Fruit fly (Drosophila melanogaster) whole organism, embryonic: ENCODE measurements around the gene Mgat4b.

Source experiments
- Atf3 ChIP-seq: fragments of 200-800 bp; sonication (Bioruptor generic); optimal IDR thresholded peaks from 3 replicates; lab custom pipeline; 2016; ENCODE audit warnings: missing biosample characterization, missing genetic modification characterization
- CG17802 ChIP-seq: fragments of 200-800 bp; sonication (Bioruptor generic); optimal IDR thresholded peaks from 2 replicates; lab custom pipeline; 2018; ENCODE audit warnings: missing biosample characterization, mild to moderate bottlenecking, missing genetic modification characterization, moderate library complexity
- CG43689 ChIP-seq: fragments of 200-800 bp; sonication (Bioruptor generic); IDR thresholded peaks from 2 replicates; pipeline ENCODE4 v1.3.6; 2022; ENCODE audit warnings: missing biosample characterization, missing genetic modification characterization
- CG7556 ChIP-seq: fragments of 200-800 bp; sonication (Bioruptor generic); optimal IDR thresholded peaks from 2 replicates; lab custom pipeline; 2017; ENCODE audit warnings: missing biosample characterization, mild to moderate bottlenecking, missing genetic modification characterization
- CG8388 ChIP-seq: fragments of 200-800 bp; sonication (Bioruptor generic); optimal IDR thresholded peaks from 2 replicates; lab custom pipeline; 2019; ENCODE audit warnings: missing biosample characterization, mild to moderate bottlenecking, missing genetic modification characterization, moderate library complexity
- CTCF ChIP-seq: fragments of 200-800 bp; sonication (Bioruptor generic); optimal IDR thresholded peaks from 2 replicates; lab custom pipeline; 2017; ENCODE audit warnings: missing biosample characterization, mild to moderate bottlenecking, missing genetic modification characterization, moderate library complexity
- H2.0 ChIP-seq: fragments of 200-800 bp; sonication (Bioruptor generic); IDR thresholded peaks from 2 replicates; pipeline ENCODE4 v1.3.6; 2022; ENCODE audit warnings: missing biosample characterization, missing genetic modification characterization
- Jarid2 ChIP-seq: fragments of 200-800 bp; sonication (Bioruptor generic); optimal IDR thresholded peaks from 3 replicates; lab custom pipeline; 2017; ENCODE audit warnings: mild to moderate bottlenecking, missing biosample characterization, missing genetic modification reagents, missing genetic modification characterization
- ac ChIP-seq: fragments of 200-800 bp; sonication (Bioruptor generic); optimal IDR thresholded peaks from 3 replicates; lab custom pipeline; 2017; ENCODE audit warnings: missing biosample characterization, mild to moderate bottlenecking, missing genetic modification characterization
- chn ChIP-seq: fragments of 200-800 bp; sonication (Bioruptor generic); optimal IDR thresholded peaks from 2 replicates; lab custom pipeline; 2016; ENCODE audit warnings: missing biosample characterization, missing genetic modification characterization
- onecut ChIP-seq: fragments of 200-800 bp; sonication (Bioruptor generic); IDR thresholded peaks from 2 replicates; pipeline ENCODE4 v1.3.6; 2022; ENCODE audit warnings: missing biosample characterization, missing genetic modification characterization
- pan ChIP-seq, 4 experiments: fragments of >200 bp in 3 of 4; fragments of 200-800 bp in 1 of 4; sonication (Bioruptor generic) in 1 of 4; optimal IDR thresholded peaks in 3 of 4; IDR thresholded peaks in 1 of 4; 2 replicates each; pipeline versions ENCODE4 v1.3.6 to Lab custom; 2017 to 2022; ENCODE audit warnings: missing biosample characterization in 2 of 4, missing genetic modification characterization in 2 of 4, mixed read lengths in 1 of 4
- ranshi ChIP-seq: fragments of 200-800 bp; sonication (Bioruptor generic); IDR thresholded peaks from 2 replicates; pipeline ENCODE4 v1.3.6; 2022; ENCODE audit warnings: missing biosample characterization, missing genetic modification characterization

dm6 chr3L:14784241-14784948, 15.3 kb upstream of the Mgat4b start:
- TF ChIP-seq ac (GFP tag; lab: Kevin White, UChicago) (no peak), CG8388 (GFP tag; lab: Kevin White, UChicago) (no peak), CG17802 (no peak), onecut (GFP tag; lab: Robert Waterston, UW) (no peak), CTCF (no peak), Jarid2 (no peak), H2.0 (GFP tag; lab: Robert Waterston, UW) (no peak), CG43689 (GFP tag; lab: Robert Waterston, UW) (no peak), Atf3 (GFP tag; lab: Kevin White, UChicago) (no peak), pan (optimal IDR thresholded peaks at IDR 0.05; lab: Kevin White, UChicago) (no peak), pan (GFP tag; optimal IDR thresholded peaks at IDR 0.05 in 1 of 2, IDR thresholded peaks at IDR 0.05 in 1 of 2) (no peak), CG7556 (GFP tag; lab: Kevin White, UChicago) (no peak), chn (GFP tag; lab: Kevin White, UChicago) (no peak), ranshi (GFP tag; lab: Robert Waterston, UW) (no peak)
